Fruit fly (Drosophila melanogaster): Measurements from ENCODE around the gene Hira.

Hira gene

DNA sequence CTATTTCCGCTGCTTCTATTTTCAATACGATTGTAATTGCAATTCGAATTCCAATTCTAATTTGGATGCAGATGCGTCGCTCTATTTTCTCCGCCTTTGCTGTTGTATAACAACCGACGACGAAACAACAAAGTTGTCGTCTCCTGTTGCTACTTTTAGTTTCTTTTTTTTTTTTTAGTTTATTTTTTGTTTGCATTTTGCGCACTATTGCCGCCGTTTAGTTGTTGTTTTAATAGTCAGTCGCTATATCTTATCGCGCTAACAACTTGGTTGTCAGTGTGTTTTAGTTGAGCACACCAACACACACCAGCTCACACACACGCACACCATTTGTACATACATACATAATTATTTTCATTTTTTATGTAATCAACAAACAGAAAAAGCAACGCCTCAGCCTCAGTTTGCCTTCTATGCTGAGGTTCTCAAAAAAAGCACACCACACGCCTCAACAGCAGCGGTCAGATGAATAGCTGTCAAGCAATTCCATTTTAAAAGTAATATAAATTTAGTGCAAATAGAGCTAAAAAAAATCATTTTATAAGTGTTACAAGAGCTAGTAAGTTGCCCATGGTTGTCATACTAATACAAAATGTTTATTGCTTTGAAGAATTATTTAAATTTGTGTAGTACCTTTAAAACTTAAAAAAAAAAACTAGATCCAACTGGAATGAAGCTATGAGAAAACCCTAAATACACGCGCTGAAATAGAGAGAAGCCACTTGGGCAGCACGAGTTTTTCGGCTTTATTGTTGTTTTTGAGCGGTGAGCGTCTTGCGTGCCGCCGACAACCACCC, 20.4 kb upstream of the Hira start (continued):
- TF ChIP-seq Stat92E (GFP tag; optimal IDR thresholded peaks at IDR 0.05) = no peak
- TF ChIP-seq HmgZ (tag; optimal IDR thresholded peaks at IDR 0.05) = peak; percentile 64
- TF ChIP-seq CG2678 (tag; optimal IDR thresholded peaks at IDR 0.05) = peak; percentile 86
- peak; percentile 51 for TF ChIP-seq salm (tag; optimal IDR thresholded peaks at IDR 0.05)
- peak; percentile 85 for TF ChIP-seq CG12659 (GFP tag; optimal IDR thresholded peaks at IDR 0.05)
- peak; percentile 76 for TF ChIP-seq CG9932 (GFP tag; IDR thresholded peaks at IDR 0.05)
- peak; percentile 68 for TF ChIP-seq CrebB (tag; optimal IDR thresholded peaks at IDR 0.05)
- TF ChIP-seq CG8765 (GFP tag; IDR thresholded peaks at IDR 0.05) = no peak; the same call in 1 of the 2 replicates
- peak; percentile 19 for TF ChIP-seq jumu (GFP tag; optimal IDR thresholded peaks at IDR 0.05)
- peak; percentile 56 for TF ChIP-seq gsb (GFP tag; IDR thresholded peaks at IDR 0.05)
- TF ChIP-seq HLH3B (GFP tag; IDR thresholded peaks at IDR 0.05) = peak; percentile 63
- TF ChIP-seq CG9609 (GFP tag; optimal IDR thresholded peaks at IDR 0.05) = peak; percentile 45
- peak; percentile 38; the same call in 2 of the 4 replicates for TF ChIP-seq Gug (GFP tag; IDR thresholded peaks at IDR 0.05)
- TF ChIP-seq Vsx1 (GFP tag; optimal IDR thresholded peaks at IDR 0.05) = peak; percentile 39
- TF ChIP-seq ssp (GFP tag; IDR thresholded peaks at IDR 0.05) = no peak
- peak; percentile 90 for TF ChIP-seq Fer1 (GFP tag; optimal IDR thresholded peaks at IDR 0.05)
- peak; percentile 93 for TF ChIP-seq Med (GFP tag)
- TF ChIP-seq CG3281 (GFP tag; optimal IDR thresholded peaks at IDR 0.05) = peak; percentile 88
- TF ChIP-seq CG12299 (tag; optimal IDR thresholded peaks at IDR 0.05) = peak; percentile 68
- peak; percentile 60 for TF ChIP-seq CG10267 (tag; optimal IDR thresholded peaks at IDR 0.05)
- no peak for TF ChIP-seq sna (GFP tag; IDR thresholded peaks at IDR 0.05; ENCODE audit: partially characterized antibody)
- peak; percentile 79 for TF ChIP-seq CG12104 (GFP tag; optimal IDR thresholded peaks at IDR 0.05)
- peak in 1 of 2 experiments; percentile 65 for TF ChIP-seq eve (GFP tag; optimal IDR thresholded peaks at IDR 0.05)
- no peak for TF ChIP-seq jigr1 (GFP tag; IDR thresholded peaks at IDR 0.05)
- TF ChIP-seq aop (GFP tag; IDR thresholded peaks at IDR 0.05) = no peak
- TF ChIP-seq Scr (GFP tag; IDR thresholded peaks at IDR 0.05; ENCODE audit: partially characterized antibody) = no peak
- TF ChIP-seq CG1233 (GFP tag; optimal IDR thresholded peaks at IDR 0.05) = peak; percentile 67
- TF ChIP-seq pan (optimal IDR thresholded peaks at IDR 0.05) = no peak
- TF ChIP-seq pan (GFP tag; optimal IDR thresholded peaks at IDR 0.05 in 1 of 2, IDR thresholded peaks at IDR 0.05 in 1 of 2) = peak in 1 of 2 experiments; percentile 73
- TF ChIP-seq pho (GFP tag; optimal IDR thresholded peaks at IDR 0.05) = peak; percentile 65
- TF ChIP-seq CG10209 (GFP tag; optimal IDR thresholded peaks at IDR 0.05) = peak; percentile 81
- TF ChIP-seq CG18262 (tag; optimal IDR thresholded peaks at IDR 0.05) = peak; percentile 73
- TF ChIP-seq Nf-YC (tag; optimal IDR thresholded peaks at IDR 0.05) = peak; percentile 72
- TF ChIP-seq Camta (GFP tag; optimal IDR thresholded peaks at IDR 0.05) = no peak
- peak in 1 of 2 experiments; percentile 20 for TF ChIP-seq crp (GFP tag; optimal IDR thresholded peaks at IDR 0.05)
- TF ChIP-seq Ssrp (tag; optimal IDR thresholded peaks at IDR 0.05) = peak; percentile 18
- no peak for TF ChIP-seq CG1792 (GFP tag; optimal IDR thresholded peaks at IDR 0.05)
- TF ChIP-seq D (optimal IDR thresholded peaks at IDR 0.05) = no peak
- TF ChIP-seq D (GFP tag; optimal IDR thresholded peaks at IDR 0.05) = peak; percentile 7
- TF ChIP-seq Hsf (GFP tag; optimal IDR thresholded peaks at IDR 0.05) = peak; percentile 58
- TF ChIP-seq fru (optimal IDR thresholded peaks at IDR 0.05) = no peak
- no peak for TF ChIP-seq emc (GFP tag; optimal IDR thresholded peaks at IDR 0.05)
- TF ChIP-seq Lhr (GFP tag; optimal IDR thresholded peaks at IDR 0.05) = peak; percentile 7
- TF ChIP-seq psq (GFP tag; optimal IDR thresholded peaks at IDR 0.05) = no peak
- TF ChIP-seq Meics (GFP tag; optimal IDR thresholded peaks at IDR 0.05) = peak; percentile 88
- peak; percentile 74 for TF ChIP-seq fd3F (GFP tag; optimal IDR thresholded peaks at IDR 0.05)
- peak; percentile 71 for TF ChIP-seq CG9727 (GFP tag; optimal IDR thresholded peaks at IDR 0.05)
- peak; percentile 46 for TF ChIP-seq CG6854 (GFP tag; optimal IDR thresholded peaks at IDR 0.05)
- TF ChIP-seq CG17612 (GFP tag; IDR thresholded peaks at IDR 0.05) = no peak
- TF ChIP-seq CG5245 (GFP tag; optimal IDR thresholded peaks at IDR 0.05) = no peak
